Fruit fly (Drosophila melanogaster) whole organism, embryonic: ENCODE measurements around the gene CG14965.

Experiments
- ATbp ChIP-seq: fragments of 200-800 bp; sonication (Bioruptor generic); optimal IDR thresholded peaks from 2 replicates; lab custom pipeline; 2017; ENCODE audit warnings: missing biosample characterization, mild to moderate bottlenecking, missing genetic modification characterization, missing genetic modification reagents
- Ada2b ChIP-seq: fragments of 200-800 bp; sonication (Bioruptor generic); IDR thresholded peaks from 2 replicates; pipeline ENCODE4 v1.3.6; 2022; ENCODE audit warnings: missing biosample characterization, missing genetic modification characterization
- Adf1 ChIP-seq: fragments of 200-800 bp; sonication (Bioruptor generic); IDR thresholded peaks from 2 replicates; pipeline ENCODE4 v1.3.6; 2022; ENCODE audit warnings: missing biosample characterization, missing genetic modification characterization
- Antp ChIP-seq: fragments of 200-800 bp; sonication (Bioruptor generic); optimal IDR thresholded peaks from 3 replicates; lab custom pipeline; 2016; ENCODE audit warnings: missing biosample characterization, missing genetic modification characterization
- BEAF-32 ChIP-seq: fragments of 200-800 bp; sonication (Bioruptor generic); optimal IDR thresholded peaks from 3 replicates; lab custom pipeline; 2017; ENCODE audit warnings: missing biosample characterization, missing genetic modification characterization, mild to moderate bottlenecking, moderate library complexity, missing genetic modification reagents
- CG10654 ChIP-seq: fragments of 200-800 bp; sonication (Bioruptor generic); optimal IDR thresholded peaks from 2 replicates; lab custom pipeline; 2016; ENCODE audit warnings: missing biosample characterization, missing genetic modification characterization
- CG11398 ChIP-seq: fragments of 200-800 bp; sonication (Bioruptor generic); optimal IDR thresholded peaks from 2 replicates; lab custom pipeline; 2016; ENCODE audit warnings: missing biosample characterization, missing genetic modification characterization
- CG11695 ChIP-seq: fragments of 200-800 bp; sonication (Bioruptor generic); IDR thresholded peaks from 3 replicates; pipeline ENCODE4 v1.3.6; 2022; ENCODE audit warnings: missing biosample characterization, missing genetic modification characterization
- CG12744 ChIP-seq: fragments of 200-800 bp; sonication (Bioruptor generic); optimal IDR thresholded peaks from 2 replicates; lab custom pipeline; 2016; ENCODE audit warnings: missing biosample characterization, missing genetic modification characterization
- CG13624 ChIP-seq: fragments of 200-800 bp; sonication (Bioruptor generic); optimal IDR thresholded peaks from 2 replicates; lab custom pipeline; 2016; ENCODE audit warnings: missing biosample characterization, missing genetic modification characterization
- CG14014 ChIP-seq: fragments of 200-800 bp; sonication (Bioruptor generic); IDR thresholded peaks from 2 replicates; pipeline ENCODE4 v1.3.6; 2022; ENCODE audit warnings: missing biosample characterization, missing genetic modification characterization
- CG16813 ChIP-seq: fragments of 200-800 bp; sonication (Bioruptor generic); IDR thresholded peaks from 3 replicates; pipeline ENCODE4 v1.3.6; 2022; ENCODE audit warnings: missing biosample characterization, missing genetic modification characterization; ENCODE audit not compliant: partially characterized antibody
- CG17186 ChIP-seq: fragments of 200-800 bp; sonication (Bioruptor generic); optimal IDR thresholded peaks from 3 replicates; lab custom pipeline; 2017; ENCODE audit warnings: missing biosample characterization, missing genetic modification reagents, missing genetic modification characterization
- CG18262 ChIP-seq: fragments of 200-800 bp; optimal IDR thresholded peaks from 3 replicates; lab custom pipeline; 2019; ENCODE audit warnings: missing biosample characterization, mild to moderate bottlenecking, missing genetic modification characterization, moderate library complexity
- CG31224 ChIP-seq: fragments of 200-800 bp; sonication (Bioruptor generic); IDR thresholded peaks from 2 replicates; pipeline ENCODE4 v1.3.6; 2022; ENCODE audit warnings: missing biosample characterization, missing genetic modification characterization
- CG4282 ChIP-seq: fragments of 200-800 bp; sonication (Bioruptor generic); optimal IDR thresholded peaks from 2 replicates; lab custom pipeline; 2016; ENCODE audit warnings: missing biosample characterization, missing genetic modification characterization
- CG5245 ChIP-seq: fragments of 200-800 bp; sonication (Bioruptor generic); optimal IDR thresholded peaks from 3 replicates; lab custom pipeline; 2016; ENCODE audit warnings: missing biosample characterization, missing genetic modification characterization
- CG6175 ChIP-seq: fragments of 200-800 bp; sonication (Bioruptor generic); IDR thresholded peaks from 3 replicates; pipeline ENCODE4 v1.3.6; 2022; ENCODE audit warnings: missing biosample characterization, missing genetic modification characterization
- CG7839 ChIP-seq: fragments of 200-800 bp; sonication (Bioruptor generic); optimal IDR thresholded peaks from 3 replicates; lab custom pipeline; 2018; ENCODE audit warnings: missing biosample characterization, mild to moderate bottlenecking, missing genetic modification characterization, moderate library complexity
- CG8290 ChIP-seq, 3 experiments: fragments of 200-800 bp; sonication (Bioruptor generic); optimal IDR thresholded peaks; 2 replicates each; lab custom pipeline; 2016 to 2019; ENCODE audit warnings: missing biosample characterization in 3 of 3, missing genetic modification characterization in 3 of 3, mild to moderate bottlenecking in 2 of 3, moderate library complexity in 1 of 3
- CG8765 ChIP-seq: fragments of 200-800 bp; sonication (Bioruptor generic); IDR thresholded peaks from 2 replicates; pipeline ENCODE4 v1.3.6; 2022; ENCODE audit warnings: missing biosample characterization, missing genetic modification characterization
- Camta ChIP-seq: fragments of 200-800 bp; sonication (Bioruptor generic); optimal IDR thresholded peaks from 2 replicates; lab custom pipeline; 2016; ENCODE audit warnings: missing biosample characterization, missing genetic modification characterization
- CoRest ChIP-seq: fragments of 200-800 bp; sonication (Bioruptor generic); optimal IDR thresholded peaks from 3 replicates; lab custom pipeline; 2018; ENCODE audit warnings: missing biosample characterization, mild to moderate bottlenecking, missing genetic modification characterization, moderate library complexity
- D19A ChIP-seq: fragments of 200-800 bp; optimal IDR thresholded peaks from 3 replicates; lab custom pipeline; 2019; ENCODE audit warnings: missing biosample characterization, mild to moderate bottlenecking, missing genetic modification characterization, moderate library complexity
- Elba2 ChIP-seq: fragments of 200-800 bp; sonication (Bioruptor generic); optimal IDR thresholded peaks from 3 replicates; lab custom pipeline; 2016; ENCODE audit warnings: missing biosample characterization, missing genetic modification characterization
- H2.0 ChIP-seq: fragments of 200-800 bp; sonication (Bioruptor generic); IDR thresholded peaks from 2 replicates; pipeline ENCODE4 v1.3.6; 2022; ENCODE audit warnings: missing biosample characterization, missing genetic modification characterization
- Mad ChIP-seq: fragments of 200-800 bp; sonication (Bioruptor generic); optimal IDR thresholded peaks from 2 replicates; lab custom pipeline; 2016; ENCODE audit warnings: missing biosample characterization, missing genetic modification characterization
- Nf-YA ChIP-seq: fragments of 200-800 bp; sonication (Bioruptor generic); IDR thresholded peaks from 2 replicates; pipeline ENCODE4 v1.3.6; 2022; ENCODE audit warnings: missing biosample characterization, missing genetic modification characterization
- Optix ChIP-seq: fragments of 200-800 bp; sonication (Bioruptor generic); IDR thresholded peaks from 3 replicates; pipeline ENCODE4 v1.3.6; 2022; ENCODE audit warnings: missing biosample characterization, missing genetic modification characterization
- Sin3A ChIP-seq: fragments of >200 bp; optimal IDR thresholded peaks from 2 replicates; lab custom pipeline; 2018
- abd-A ChIP-seq: fragments of 200-800 bp; sonication (Bioruptor generic); optimal IDR thresholded peaks from 3 replicates; lab custom pipeline; 2019; ENCODE audit warnings: missing biosample characterization, mild to moderate bottlenecking, missing genetic modification characterization, moderate library complexity
- bcd ChIP-seq: fragments of 200-800 bp; sonication (Bioruptor generic); optimal IDR thresholded peaks from 2 replicates; lab custom pipeline; 2017; ENCODE audit warnings: missing biosample characterization, mild to moderate bottlenecking, missing genetic modification characterization
- disco-r ChIP-seq: fragments of 200-800 bp; sonication (Bioruptor generic); optimal IDR thresholded peaks from 2 replicates; lab custom pipeline; 2016; ENCODE audit warnings: missing biosample characterization, missing genetic modification characterization
- dmrt11E ChIP-seq: fragments of 200-800 bp; sonication (Bioruptor generic); optimal IDR thresholded peaks from 3 replicates; lab custom pipeline; 2018; ENCODE audit warnings: missing biosample characterization, mild to moderate bottlenecking, missing genetic modification characterization, moderate library complexity
- emc ChIP-seq: fragments of 200-800 bp; sonication (Bioruptor generic); optimal IDR thresholded peaks from 2 replicates; lab custom pipeline; 2016; ENCODE audit warnings: missing biosample characterization, missing genetic modification characterization
- gce ChIP-seq: fragments of 200-800 bp; sonication (Bioruptor generic); IDR thresholded peaks from 3 replicates; pipeline ENCODE4 v1.3.6; 2022; ENCODE audit warnings: missing biosample characterization, missing genetic modification characterization
- gsb ChIP-seq: fragments of 200-800 bp; sonication (Bioruptor generic); IDR thresholded peaks from 2 replicates; pipeline ENCODE4 v1.3.6; 2022; ENCODE audit warnings: missing biosample characterization, missing genetic modification characterization
- lbe ChIP-seq: fragments of 200-800 bp; sonication (Bioruptor generic); optimal IDR thresholded peaks from 2 replicates; lab custom pipeline; 2016; ENCODE audit warnings: missing biosample characterization, mild to moderate bottlenecking, missing genetic modification characterization
- lilli ChIP-seq: fragments of 200-800 bp; sonication (Bioruptor generic); optimal IDR thresholded peaks from 3 replicates; lab custom pipeline; 2016; ENCODE audit warnings: missing biosample characterization, missing genetic modification characterization
- mam ChIP-seq: fragments of 200-800 bp; sonication (Bioruptor generic); optimal IDR thresholded peaks from 3 replicates; lab custom pipeline; 2016; ENCODE audit warnings: missing biosample characterization, missing genetic modification characterization
- otp ChIP-seq: fragments of 200-800 bp; sonication (Bioruptor generic); IDR thresholded peaks from 3 replicates; pipeline ENCODE4, ENCODE4 v1.3.6; 2022; ENCODE audit warnings: missing biosample characterization, missing genetic modification characterization
- pho ChIP-seq: fragments of 200-800 bp; sonication (Bioruptor generic); optimal IDR thresholded peaks from 2 replicates; lab custom pipeline; 2016; ENCODE audit warnings: missing biosample characterization, missing genetic modification characterization
- ranshi ChIP-seq: fragments of 200-800 bp; sonication (Bioruptor generic); IDR thresholded peaks from 2 replicates; pipeline ENCODE4 v1.3.6; 2022; ENCODE audit warnings: missing biosample characterization, missing genetic modification characterization
- sim ChIP-seq: fragments of 200-800 bp; sonication (Bioruptor generic); IDR thresholded peaks from 2 replicates; pipeline ENCODE4 v1.3.6; 2022; ENCODE audit warnings: missing biosample characterization, missing genetic modification characterization
- sisA ChIP-seq: fragments of 200-800 bp; sonication (Bioruptor generic); IDR thresholded peaks from 2 replicates; pipeline ENCODE4 v1.3.6; 2022; ENCODE audit warnings: missing biosample characterization, missing genetic modification characterization
- sqz ChIP-seq: fragments of 200-800 bp; sonication (Bioruptor generic); optimal IDR thresholded peaks from 3 replicates; lab custom pipeline; 2018; ENCODE audit warnings: missing biosample characterization, mild to moderate bottlenecking, missing genetic modification characterization
- ssp ChIP-seq: fragments of 200-800 bp; sonication (Bioruptor generic); IDR thresholded peaks from 2 replicates; pipeline ENCODE4 v1.3.6; 2022; ENCODE audit warnings: missing biosample characterization, missing genetic modification characterization
- tio ChIP-seq: fragments of 200-800 bp; sonication (Bioruptor generic); optimal IDR thresholded peaks from 2 replicates; lab custom pipeline; 2017; ENCODE audit warnings: missing biosample characterization, missing genetic modification characterization, inconsistent platforms
- ttk ChIP-seq: fragments of 200-800 bp; sonication (Bioruptor generic); IDR thresholded peaks from 2 replicates; pipeline ENCODE4 v2.1.2; 2022; ENCODE audit warnings: missing biosample characterization, missing genetic modification characterization
- wor ChIP-seq: fragments of 200-800 bp; sonication (Bioruptor generic); IDR thresholded peaks from 2 replicates; pipeline ENCODE4 v1.3.6; 2022; ENCODE audit warnings: missing biosample characterization, missing genetic modification characterization
- zfh1 ChIP-seq: fragments of 200-800 bp; sonication (Bioruptor generic); IDR thresholded peaks from 3 replicates; pipeline ENCODE4 v1.3.6; 2022; ENCODE audit warnings: missing biosample characterization, missing genetic modification characterization

The CG14965 gene

DNA sequence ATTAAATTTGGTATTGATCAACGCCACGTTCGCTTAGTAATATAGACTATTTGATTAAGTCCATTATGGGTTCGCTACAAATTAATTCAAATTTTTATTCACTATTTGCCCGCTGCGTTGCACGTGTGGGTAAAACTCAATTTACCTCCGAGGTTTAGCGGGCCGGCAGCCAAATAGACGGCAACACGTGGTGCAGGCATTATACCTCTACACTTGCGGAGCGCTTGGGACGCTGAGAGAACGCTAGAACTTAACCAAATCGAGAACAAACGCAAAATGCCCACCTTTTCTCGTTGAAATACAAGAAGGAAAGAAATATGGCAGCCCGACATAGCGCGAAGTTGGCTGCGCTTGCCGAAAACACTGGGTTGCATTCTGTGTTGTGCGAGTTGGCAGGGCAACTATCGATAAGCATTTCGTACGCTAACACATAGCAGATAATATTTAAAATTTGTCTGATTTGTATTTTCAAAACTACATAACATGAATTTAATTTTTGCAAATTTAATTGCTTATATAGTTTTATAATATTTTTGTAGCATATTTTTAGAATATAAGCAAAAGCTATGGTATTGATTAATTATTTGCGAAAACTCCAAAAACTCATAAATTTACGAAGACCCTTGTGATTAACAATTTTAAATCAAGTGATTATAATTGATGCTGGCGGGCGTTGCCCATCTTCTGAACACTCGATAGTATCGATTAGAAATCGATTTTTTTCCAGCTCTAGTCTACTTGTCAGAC, 30.5 kb upstream of the CG14965 start, which contains the start of the genes RpL28 and eIF1 (continued):
- TF ChIP-seq otp (GFP tag; lab: Robert Waterston, UW) (peak; percentile 94), Mad (GFP tag; lab: Kevin White, UChicago) (peak; percentile 94), Elba2 (GFP tag; lab: Kevin White, UChicago) (peak; percentile 62), lilli (GFP tag; lab: Kevin White, UChicago) (peak; percentile 91), sim (GFP tag; lab: Robert Waterston, UW) (peak; percentile 85), CG31224 (GFP tag; lab: Robert Waterston, UW) (peak; percentile 76), ttk (GFP tag; lab: Robert Waterston, UW) (peak; percentile 77), emc (GFP tag; lab: Kevin White, UChicago) (peak; percentile 90), sqz (GFP tag; lab: Kevin White, UChicago) (peak; percentile 86), CG10654 (GFP tag; lab: Kevin White, UChicago) (peak; percentile 93), CG11695 (GFP tag; lab: Robert Waterston, UW) (peak; percentile 63; the same call in 2 of the 3 replicates), CG11398 (GFP tag; lab: Kevin White, UChicago) (peak; percentile 92), gce (GFP tag; lab: Robert Waterston, UW) (peak; percentile 86), CG17186 (GFP tag; lab: Kevin White, UChicago) (peak; percentile 92), CG6175 (peak; percentile 83; the same call in 2 of the 3 replicates), lbe (GFP tag; lab: Kevin White, UChicago) (peak; percentile 86), bcd (peak; percentile 97), ATbp (peak; percentile 88), CG8765 (GFP tag; lab: Robert Waterston, UW) (peak; percentile 54), Sin3A (peak; percentile 94), BEAF-32 (GFP tag; lab: Kevin White, UChicago) (peak; percentile 96), pho (GFP tag; lab: Kevin White, UChicago) (peak; percentile 88), ssp (peak; percentile 79), Camta (GFP tag; lab: Kevin White, UChicago) (peak; percentile 91), CG12744 (GFP tag; lab: Kevin White, UChicago) (peak; percentile 81), Ada2b (GFP tag; lab: Robert Waterston, UW) (peak; percentile 59), CG16813 (GFP tag; lab: Robert Waterston, UW) (peak; percentile 85), ranshi (GFP tag; lab: Robert Waterston, UW) (peak; percentile 87), CG5245 (GFP tag; lab: Kevin White, UChicago) (peak; percentile 83), tio (no peak), CG7839 (peak; percentile 84), Antp (GFP tag; lab: Kevin White, UChicago) (peak; percentile 87), Adf1 (GFP tag; lab: Robert Waterston, UW) (peak; percentile 58), CoRest (peak; percentile 88), disco-r (GFP tag; lab: Kevin White, UChicago) (peak; percentile 91), CG18262 (peak; percentile 83), Optix (GFP tag; lab: Robert Waterston, UW) (peak; percentile 81), CG4282 (peak; percentile 64), CG8290 (GFP tag; optimal IDR thresholded peaks at IDR 0.05; lab: Kevin White, UChicago) (peak; percentile 93), CG8290 (tag; optimal IDR thresholded peaks at IDR 0.05; lab: Kevin White, UChicago) (peak; percentile 89 to 97), CG14014 (peak; percentile 73), abd-A (tag; lab: Kevin White, UChicago) (no peak), sisA (GFP tag; lab: Robert Waterston, UW) (peak; percentile 73), Nf-YA (GFP tag; lab: Robert Waterston, UW) (peak; percentile 74), zfh1 (GFP tag; lab: Robert Waterston, UW) (peak; percentile 93), dmrt11E (tag; lab: Kevin White, UChicago) (peak; percentile 87), gsb (GFP tag; lab: Robert Waterston, UW) (peak; percentile 56), D19A (tag; lab: Kevin White, UChicago) (peak; percentile 59), mam (GFP tag; lab: Kevin White, UChicago) (peak; percentile 82), CG13624 (peak; percentile 89), H2.0 (GFP tag; lab: Robert Waterston, UW) (peak; percentile 77), wor (peak; percentile 63)
